Worm (Caenorhabditis elegans) whole organism, midembryonic: ENCODE results near the gene mapk-15.

Experiments used
- T22C8.4 ChIP-seq: fragments of 200-800 bp; sonication (Bioruptor generic); IDR thresholded peaks from 2 replicates; pipeline ENCODE4 v1.3.6; 2022; ENCODE audit warnings: missing genetic modification characterization, missing compliant biosample characterization
- cog-1 ChIP-seq: sonication (generic microtip); optimal IDR thresholded peaks from 2 replicates; lab custom pipeline; 2016; ENCODE audit warnings: missing genetic modification characterization, missing compliant biosample characterization
- flt-1 ChIP-seq: fragments of 200-800 bp; sonication (Bioruptor generic); IDR thresholded peaks from 2 replicates; pipeline ENCODE4 v1.3.6; 2022; ENCODE audit warnings: missing genetic modification characterization, missing compliant biosample characterization
- klf-2 ChIP-seq: fragments of 200-800 bp; sonication (Bioruptor generic); conservative IDR thresholded peaks from 2 replicates; pipeline ENCODE4 v1.3.6; 2022; ENCODE audit warnings: missing genetic modification reagents, missing genetic modification characterization, missing compliant biosample characterization
- med-1 ChIP-seq: sonication (generic microtip); optimal IDR thresholded peaks from 2 replicates; lab custom pipeline; 2017; ENCODE audit warnings: missing genetic modification characterization, mild to moderate bottlenecking, missing compliant biosample characterization, antibody characterized with exemption, missing genetic modification reagents; ENCODE audit not compliant: insufficient read depth
- ref-1 ChIP-seq: fragments of 200-800 bp; sonication (Bioruptor generic); conservative IDR thresholded peaks from 2 replicates; pipeline ENCODE4 v1.3.6; 2022; ENCODE audit warnings: missing genetic modification reagents, missing genetic modification characterization, missing compliant biosample characterization
- tab-1 ChIP-seq: fragments of 200-800 bp; sonication (Bioruptor generic); IDR thresholded peaks from 2 replicates; pipeline ENCODE4 v1.3.6; 2022; ENCODE audit warnings: missing genetic modification characterization, missing compliant biosample characterization
- ztf-23 ChIP-seq: fragments of 200-800 bp; sonication (Bioruptor generic); IDR thresholded peaks from 2 replicates; pipeline ENCODE4 v1.3.6; 2022; ENCODE audit warnings: missing genetic modification reagents, missing genetic modification characterization, missing compliant biosample characterization
- ztf-29 ChIP-seq: fragments of 200-800 bp; sonication (Bioruptor generic); IDR thresholded peaks from 2 replicates; pipeline ENCODE4 v1.3.6; 2022; ENCODE audit warnings: missing genetic modification reagents, missing genetic modification characterization, missing compliant biosample characterization

mapk-15 gene

ce11 chrIII:6067557-6067956 lies at the start of gene mapk-15:
Gene mapk-15, plus strand, starts transcription at chrIII:6067857.
- TF ChIP-seq T22C8.4 (no peak), tab-1 (GFP tag; lab: Robert Waterston, UW) (no peak), ztf-23 (GFP tag; lab: Robert Waterston, UW) (no peak), flt-1 (no peak), ztf-29 (GFP tag; lab: Robert Waterston, UW) (no peak), ref-1 (GFP tag; lab: Robert Waterston, UW) (no peak), klf-2 (GFP tag; lab: Robert Waterston, UW) (no peak)

ce11 chrIII:6019512-6020209 lies 48.0 kb upstream of the mapk-15 start, which contains the start of the genes npp-10 and cyk-3:
Gene npp-10, minus strand, starts transcription at chrIII:6019562.
Gene cyk-3, plus strand, starts transcription at chrIII:6020159.
- no peak for TF ChIP-seq tab-1 (GFP tag; lab: Robert Waterston, UW)
- TF ChIP-seq cog-1 (tag; lab: Kevin White, UChicago): no peak
- no peak for TF ChIP-seq med-1 (GFP tag; lab: Kevin White, UChicago)
- TF ChIP-seq ztf-23 (GFP tag; lab: Robert Waterston, UW): no peak
- no peak for TF ChIP-seq ref-1 (GFP tag; lab: Robert Waterston, UW)
- no peak for TF ChIP-seq ztf-29 (GFP tag; lab: Robert Waterston, UW)
- no peak for TF ChIP-seq flt-1
- no peak for TF ChIP-seq T22C8.4
- TF ChIP-seq klf-2 (GFP tag; lab: Robert Waterston, UW): no peak

DNA sequence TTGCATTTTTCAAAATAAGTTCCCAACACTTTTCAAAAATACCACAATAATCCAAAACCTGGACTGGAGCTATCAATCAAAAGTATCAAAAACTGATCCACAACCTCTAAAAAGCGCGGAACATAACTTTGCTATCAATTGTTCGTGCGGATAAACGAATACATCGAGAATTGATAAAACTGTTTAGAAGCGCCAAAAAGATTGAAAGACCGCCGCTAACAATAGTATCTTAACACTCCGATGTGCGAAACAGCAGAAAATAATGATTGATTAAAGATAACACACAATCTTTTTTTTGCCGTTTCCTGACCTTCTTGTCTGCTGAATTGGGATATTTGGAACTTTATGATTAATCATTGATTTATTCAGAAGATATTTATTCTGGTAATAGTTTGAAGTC lies 39.2 kb upstream of the mapk-15 start, which contains the start of gene tbx-7:
Gene tbx-7, minus strand, starts transcription at position 101 of the 400 bp plus-strand sequence.
- TF ChIP-seq klf-2 (GFP tag; lab: Robert Waterston, UW) (no peak), cog-1 (tag; lab: Kevin White, UChicago) (no peak), ztf-29 (GFP tag; lab: Robert Waterston, UW) (no peak), T22C8.4 (no peak), ztf-23 (GFP tag; lab: Robert Waterston, UW) (no peak), flt-1 (no peak), ref-1 (GFP tag; lab: Robert Waterston, UW) (no peak), tab-1 (GFP tag; lab: Robert Waterston, UW) (no peak), med-1 (GFP tag; lab: Kevin White, UChicago) (no peak)

- TF ChIP-seq cog-1 (tag; lab: Kevin White, UChicago) (no peak), med-1 (GFP tag; lab: Kevin White, UChicago) (no peak), klf-2 (GFP tag; lab: Robert Waterston, UW) (no peak), T22C8.4 (no peak), ref-1 (GFP tag; lab: Robert Waterston, UW) (no peak), flt-1 (no peak), ztf-23 (GFP tag; lab: Robert Waterston, UW) (no peak), ztf-29 (GFP tag; lab: Robert Waterston, UW) (no peak), tab-1 (GFP tag; lab: Robert Waterston, UW) (no peak)
Observed at ce11 chrIII:6030483-6030882, 37.2 kb upstream of the mapk-15 start, which contains the start of gene ZK328.6. Gene ZK328.6, minus strand, starts transcription at chrIII:6030583.

DNA sequence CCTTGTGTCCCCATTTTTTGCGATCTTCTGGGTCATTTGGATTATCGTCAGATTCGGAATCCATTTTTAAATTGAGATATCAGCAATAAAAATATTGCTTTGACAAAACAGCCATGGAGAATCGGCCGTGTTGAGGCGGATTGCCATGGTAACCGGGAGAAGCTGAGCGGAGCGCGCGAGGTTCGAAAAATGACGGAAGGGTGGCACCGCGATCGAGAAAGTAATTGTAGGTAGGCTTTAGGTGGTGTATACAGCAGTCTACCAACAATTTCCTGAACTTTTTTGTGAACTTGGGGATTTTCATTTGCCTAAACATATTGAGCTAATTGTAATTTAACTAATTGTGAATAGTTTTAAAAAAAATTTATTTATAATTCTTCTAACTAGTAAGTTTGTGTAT lies 28.3 kb upstream of the mapk-15 start, which contains the start of gene ift-139:
Gene ift-139, minus strand, starts transcription at position 101 of the 400 bp plus-strand sequence.
- TF ChIP-seq ztf-23 (GFP tag; lab: Robert Waterston, UW): no peak
- no peak for TF ChIP-seq klf-2 (GFP tag; lab: Robert Waterston, UW)
- TF ChIP-seq ref-1 (GFP tag; lab: Robert Waterston, UW): no peak
- no peak for TF ChIP-seq cog-1 (tag; lab: Kevin White, UChicago)
- TF ChIP-seq tab-1 (GFP tag; lab: Robert Waterston, UW): no peak
- no peak for TF ChIP-seq ztf-29 (GFP tag; lab: Robert Waterston, UW)
- TF ChIP-seq flt-1: no peak
- no peak for TF ChIP-seq med-1 (GFP tag; lab: Kevin White, UChicago)
- TF ChIP-seq T22C8.4: no peak

DNA sequence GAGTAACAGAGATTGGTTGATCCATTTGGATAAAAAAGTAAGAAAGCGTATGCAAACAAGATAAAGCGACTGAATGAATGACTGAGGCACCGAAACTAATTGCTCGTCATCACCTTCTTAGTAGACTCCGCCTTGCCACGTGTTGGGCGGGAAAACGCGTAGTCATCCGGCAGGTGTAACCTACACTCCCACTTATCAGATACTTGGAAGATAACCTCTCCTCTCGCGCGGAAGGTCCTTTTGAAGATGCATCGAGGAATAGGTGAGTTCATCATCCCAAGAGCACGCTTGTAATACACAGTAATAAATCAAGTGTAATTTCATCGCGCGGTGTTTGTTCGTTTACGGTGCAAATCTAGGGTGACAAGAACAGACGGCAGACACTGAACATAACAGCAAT lies 20.8 kb upstream of the mapk-15 start, which contains the start of gene tbx-11:
Gene tbx-11, minus strand, starts transcription at position 101 of the 400 bp plus-strand sequence.
- TF ChIP-seq tab-1 (GFP tag; lab: Robert Waterston, UW): no peak
- TF ChIP-seq ref-1 (GFP tag; lab: Robert Waterston, UW): no peak
- no peak for TF ChIP-seq med-1 (GFP tag; lab: Kevin White, UChicago)
- TF ChIP-seq ztf-29 (GFP tag; lab: Robert Waterston, UW): no peak
- TF ChIP-seq flt-1: no peak
- TF ChIP-seq ztf-23 (GFP tag; lab: Robert Waterston, UW): no peak
- no peak for TF ChIP-seq T22C8.4
- TF ChIP-seq klf-2 (GFP tag; lab: Robert Waterston, UW): no peak
- no peak for TF ChIP-seq cog-1 (tag; lab: Kevin White, UChicago)

DNA sequence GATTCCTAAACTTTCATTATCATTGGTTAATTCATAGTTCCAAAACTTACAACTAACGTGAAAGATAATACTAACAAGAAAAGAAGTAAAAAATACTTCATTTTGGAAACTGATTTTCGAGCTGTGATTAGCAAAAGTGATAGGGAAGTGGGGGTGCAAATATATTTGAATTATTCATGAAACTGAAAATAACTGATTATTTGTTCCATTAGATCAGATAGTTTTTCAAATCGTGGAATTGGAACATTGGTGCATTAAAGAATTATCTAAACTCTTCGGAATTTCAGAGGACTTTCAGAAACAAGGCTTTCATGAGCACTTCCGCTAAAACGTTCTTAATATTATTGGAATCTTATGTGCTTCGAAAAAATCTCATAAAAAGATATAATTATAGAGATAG lies 12.0 kb upstream of the mapk-15 start, which contains the start of gene F40H6.5:
Gene F40H6.5, minus strand, starts transcription at position 101 of the 400 bp plus-strand sequence.
- TF ChIP-seq ztf-23 (GFP tag; lab: Robert Waterston, UW) (no peak), ztf-29 (GFP tag; lab: Robert Waterston, UW) (no peak), cog-1 (tag; lab: Kevin White, UChicago) (no peak), T22C8.4 (no peak), tab-1 (GFP tag; lab: Robert Waterston, UW) (no peak), klf-2 (GFP tag; lab: Robert Waterston, UW) (no peak)

- TF ChIP-seq klf-2 (GFP tag; lab: Robert Waterston, UW) (no peak), flt-1 (no peak), tab-1 (GFP tag; lab: Robert Waterston, UW) (no peak), ztf-29 (GFP tag; lab: Robert Waterston, UW) (no peak), cog-1 (tag; lab: Kevin White, UChicago) (no peak), med-1 (GFP tag; lab: Kevin White, UChicago) (no peak), ref-1 (GFP tag; lab: Robert Waterston, UW) (no peak), ztf-23 (GFP tag; lab: Robert Waterston, UW) (no peak), T22C8.4 (no peak)
Observed at ce11 chrIII:6056179-6056578, 11.5 kb upstream of the mapk-15 start.

ce11 chrIII:6056770-6057169 lies 10.9 kb upstream of the mapk-15 start, which contains the start of gene clc-10:
Gene clc-10, plus strand, starts transcription at chrIII:6057070.
- TF ChIP-seq med-1 (GFP tag; lab: Kevin White, UChicago): no peak
- no peak for TF ChIP-seq ztf-29 (GFP tag; lab: Robert Waterston, UW)
